Worm (Caenorhabditis elegans): ENCODE results near the gene pdf-1.

The pdf-1 gene

ce11 chrIII:6912381-6912780 lies at the start of gene pdf-1:
TSS of gene pdf-1 (minus strand) at chrIII:6912481.
- TF ChIP-seq F49E8.2 (tag; optimal IDR thresholded peaks at IDR 0.05; ENCODE audit: borderline replicate concordance) (no peak), unc-39 (tag; optimal IDR thresholded peaks at IDR 0.05) (no peak), F26F4.8 (GFP tag; conservative IDR thresholded peaks at IDR 0.05) (no peak), spr-1 (tag; optimal IDR thresholded peaks at IDR 0.05) (no peak), ceh-62 (tag; optimal IDR thresholded peaks at IDR 0.05) (no peak), dpl-1 (GFP tag; optimal IDR thresholded peaks at IDR 0.05) (no peak), tra-1 (GFP tag; IDR thresholded peaks at IDR 0.05) (no peak), daf-19 (GFP tag; conservative IDR thresholded peaks at IDR 0.05) (no peak)

DNA sequence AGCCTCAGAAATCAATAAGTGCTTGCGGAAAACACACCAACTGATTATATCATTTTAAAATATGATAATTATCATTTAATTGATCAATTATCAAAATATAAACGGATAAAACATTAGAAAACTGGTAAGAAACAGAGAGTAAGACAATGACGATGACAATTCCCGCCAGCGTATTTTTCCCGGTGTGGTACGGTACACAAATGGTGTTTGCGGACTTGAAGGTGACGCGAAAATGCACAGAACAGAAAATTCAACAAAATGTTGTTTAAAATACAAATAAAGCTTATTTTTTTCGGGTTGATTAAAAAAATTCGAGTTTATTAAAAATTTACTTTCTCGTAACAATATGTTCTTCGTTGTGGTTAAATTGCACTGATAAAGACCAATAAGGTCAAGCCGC lies 48.9 kb upstream of the pdf-1 start:
- TF ChIP-seq vab-7 (GFP tag; IDR thresholded peaks at IDR 0.05) = no peak
- no peak for TF ChIP-seq daf-12 (tag; optimal IDR thresholded peaks at IDR 0.05)
- peak; percentile 63; the same call in 1 of the 2 replicates for TF ChIP-seq Y48G9A.11 (GFP tag; IDR thresholded peaks at IDR 0.05)
- peak; percentile 76 for TF ChIP-seq T20F7.1 (GFP tag; optimal IDR thresholded peaks at IDR 0.05)
- peak; percentile 77 for TF ChIP-seq unc-130 (GFP tag; optimal IDR thresholded peaks at IDR 0.05)
- peak; percentile 57 to 98 for TF ChIP-seq lsy-2 (tag; optimal IDR thresholded peaks at IDR 0.05)
- TF ChIP-seq dve-1 (tag; optimal IDR thresholded peaks at IDR 0.05; ENCODE audit: insufficient read depth) = peak; percentile 57
- peak; percentile 28; the same call in 1 of the 2 replicates for TF ChIP-seq hmg-1.1 (GFP tag; IDR thresholded peaks at IDR 0.05)
- no peak for TF ChIP-seq egl-27 (tag; optimal IDR thresholded peaks at IDR 0.05)
- peak; percentile 60 for TF ChIP-seq dpl-1 (GFP tag; optimal IDR thresholded peaks at IDR 0.05)
- peak; percentile 5 for TF ChIP-seq hlh-30 (tag; optimal IDR thresholded peaks at IDR 0.05; ENCODE audit: insufficient read depth)
- TF ChIP-seq tra-1 (GFP tag; IDR thresholded peaks at IDR 0.05) = no peak
- no peak for TF ChIP-seq sdz-12 (GFP tag; optimal IDR thresholded peaks at IDR 0.05)
- TF ChIP-seq aha-1 (tag) = peak; percentile 60
- peak; percentile 43 for TF ChIP-seq mep-1 (tag; optimal IDR thresholded peaks at IDR 0.05)
- TF ChIP-seq mxl-2 (GFP tag; conservative IDR thresholded peaks at IDR 0.05) = no peak
- TF ChIP-seq mes-2 (tag; optimal IDR thresholded peaks at IDR 0.05; ENCODE audit: poor library complexity, severe bottlenecking) = peak; percentile 53
- peak; percentile 2 for TF ChIP-seq lin-13 (GFP tag; optimal IDR thresholded peaks at IDR 0.05)
- peak in 1 of 2 experiments; percentile 16 for TF ChIP-seq hif-1 (tag; optimal IDR thresholded peaks at IDR 0.05)
- TF ChIP-seq spr-1 (tag; optimal IDR thresholded peaks at IDR 0.05) = no peak
- no peak for TF ChIP-seq ctbp-1 (GFP tag; IDR thresholded peaks at IDR 0.05)
- no peak for TF ChIP-seq ZK546.5 (tag; optimal IDR thresholded peaks at IDR 0.05)
- no peak for TF ChIP-seq mdt-29 (GFP tag; IDR thresholded peaks at IDR 0.05)
- no peak for TF ChIP-seq daf-16 (GFP tag; optimal IDR thresholded peaks at IDR 0.05)
- peak; percentile 36 for TF ChIP-seq daf-16 (tag; optimal IDR thresholded peaks at IDR 0.05)
- peak; percentile 56 for TF ChIP-seq lin-38 (GFP tag; IDR thresholded peaks at IDR 0.05)

ce11 chrIII:6958674-6959241 lies 46.5 kb upstream of the pdf-1 start:
- no peak for TF ChIP-seq madf-9 (GFP tag; conservative IDR thresholded peaks at IDR 0.05)
- TF ChIP-seq R02D3.7 (tag; optimal IDR thresholded peaks at IDR 0.05) = no peak
- no peak for TF ChIP-seq ceh-28 (tag; optimal IDR thresholded peaks at IDR 0.05)
- no peak for TF ChIP-seq zip-11 (GFP tag; IDR thresholded peaks at IDR 0.05)
- no peak for TF ChIP-seq nhr-28 (tag; optimal IDR thresholded peaks at IDR 0.05)
- TF ChIP-seq ceh-62 (tag; optimal IDR thresholded peaks at IDR 0.05) = no peak
- no peak for TF ChIP-seq dmd-8 (GFP tag; IDR thresholded peaks at IDR 0.05)
- no peak for TF ChIP-seq nhr-10 (tag; optimal IDR thresholded peaks at IDR 0.05)
- no peak for TF ChIP-seq Y5F2A.4 (GFP tag; optimal IDR thresholded peaks at IDR 0.05)
- TF ChIP-seq mes-2 (tag; optimal IDR thresholded peaks at IDR 0.05; ENCODE audit: poor library complexity, severe bottlenecking) = no peak
- no peak for TF ChIP-seq nhr-77 (tag; optimal IDR thresholded peaks at IDR 0.05)
- no peak for TF ChIP-seq nhr-6 (tag; optimal IDR thresholded peaks at IDR 0.05)
- no peak for TF ChIP-seq ZK546.5 (tag; optimal IDR thresholded peaks at IDR 0.05)
- peak; percentile 18 for TF ChIP-seq ama-1 (optimal IDR thresholded peaks at IDR 0.05)
- no peak for TF ChIP-seq gei-8 (GFP tag; optimal IDR thresholded peaks at IDR 0.05)
- no peak for TF ChIP-seq ceh-82 (tag; optimal IDR thresholded peaks at IDR 0.05)
- TF ChIP-seq ceh-20 (GFP tag; IDR thresholded peaks at IDR 0.05) = no peak
- no peak for TF ChIP-seq snpc-1.2 (GFP tag; IDR thresholded peaks at IDR 0.05)
- no peak for TF ChIP-seq duxl-1 (tag; optimal IDR thresholded peaks at IDR 0.05; ENCODE audit: poor library complexity)
- no peak for TF ChIP-seq nhr-11 (tag; optimal IDR thresholded peaks at IDR 0.05)
- no peak for TF ChIP-seq hlh-30 (tag; optimal IDR thresholded peaks at IDR 0.05; ENCODE audit: insufficient read depth)
- no peak for TF ChIP-seq ces-1 (GFP tag; optimal IDR thresholded peaks at IDR 0.05)

Data from whole organism, L4 larva.